Worm (Caenorhabditis elegans) whole organism, L3 larva: ENCODE measurements around the gene F32D8.14.

Experiments used
- egl-5 ChIP-seq: fragments of 150-350 bp; optimal IDR thresholded peaks from 2 replicates; lab custom pipeline; 2017; ENCODE audit warnings: missing biosample characterization, missing genetic modification reagents, missing genetic modification characterization, inconsistent platforms
- fkh-2 ChIP-seq: fragments of 150-350 bp; optimal IDR thresholded peaks from 2 replicates; lab custom pipeline; 2014; ENCODE audit warnings: missing biosample characterization, missing genetic modification reagents, missing genetic modification characterization
- nfya-1 ChIP-seq: sonication (generic microtip); optimal IDR thresholded peaks from 2 replicates; lab custom pipeline; 2017; ENCODE audit warnings: missing genetic modification characterization, mild to moderate bottlenecking, missing compliant biosample characterization, antibody characterized with exemption, moderate library complexity; ENCODE audit not compliant: insufficient read depth
- nhr-237 ChIP-seq: fragments of 150-350 bp; optimal IDR thresholded peaks from 2 replicates; lab custom pipeline; 2014; ENCODE audit warnings: missing biosample characterization, missing genetic modification characterization
- unc-39 ChIP-seq: sonication (generic microtip); optimal IDR thresholded peaks from 4 replicates; lab custom pipeline; 2017; ENCODE audit warnings: missing biosample characterization, missing genetic modification characterization
- zag-1 ChIP-seq: fragments of 150-350 bp; optimal IDR thresholded peaks from 2 replicates; lab custom pipeline; 2014; ENCODE audit warnings: missing biosample characterization, missing genetic modification characterization

F32D8.14 gene

DNA sequence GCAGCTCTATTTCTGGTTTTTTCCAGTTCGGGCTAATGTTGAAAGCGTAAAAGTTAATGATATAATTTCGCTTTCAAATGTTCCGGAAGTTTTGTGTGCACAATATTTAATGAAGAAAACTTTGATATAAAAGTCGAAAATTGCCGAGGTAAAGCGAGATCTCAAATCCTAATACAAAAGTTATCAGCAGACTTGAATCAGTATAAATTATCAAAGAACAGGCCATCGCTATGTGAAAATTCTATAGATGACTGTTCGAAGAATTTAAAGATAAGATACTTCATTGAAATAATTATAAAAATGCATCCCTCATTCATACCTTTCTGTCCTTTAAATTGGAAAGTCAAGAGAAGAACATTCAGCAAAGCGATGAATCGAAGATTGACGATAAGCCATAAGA lies 47.7 kb downstream of the F32D8.14 start, which contains the start of gene C29A12.6:
Gene C29A12.6, plus strand, starts transcription at position 301 of the 400 bp plus-strand sequence.
- no peak for TF ChIP-seq nfya-1 (tag; lab: Kevin White, UChicago)
- no peak for TF ChIP-seq unc-39 (tag; lab: Kevin White, UChicago)
- TF ChIP-seq zag-1: no peak
- no peak for TF ChIP-seq fkh-2 (tag; lab: Kevin White, UChicago)
- no peak for TF ChIP-seq egl-5 (tag; lab: Kevin White, UChicago)
- no peak for TF ChIP-seq nhr-237 (tag; lab: Kevin White, UChicago)
- TF ChIP-seq, all 47 proteins: peak for 0
